Fruit fly (Drosophila melanogaster) Kc167 (cell line): ENCODE data around the gene CG5087.

Experiments used
- Myc ChIP-seq: fragments of >200 bp; optimal IDR thresholded peaks from 2 replicates; lab custom pipeline; 2017; ENCODE audit warnings: missing external identifiers
- Sin3A ChIP-seq: fragments of >200 bp; optimal IDR thresholded peaks from 2 replicates; lab custom pipeline; 2018; ENCODE audit warnings: missing external identifiers
- h ChIP-seq: fragments of >200 bp; optimal IDR thresholded peaks from 3 replicates; lab custom pipeline; 2018; ENCODE audit warnings: missing external identifiers

dm6 chr3L:8981495-8981894 is 16.5 kb upstream of the CG5087 start, which contains the start of gene CG13314:
- TF ChIP-seq h = no peak
- TF ChIP-seq Sin3A = no peak
- TF ChIP-seq Myc = no peak
